Worm (Caenorhabditis elegans): ENCODE measurements around the gene C31H2.3.

DNA sequence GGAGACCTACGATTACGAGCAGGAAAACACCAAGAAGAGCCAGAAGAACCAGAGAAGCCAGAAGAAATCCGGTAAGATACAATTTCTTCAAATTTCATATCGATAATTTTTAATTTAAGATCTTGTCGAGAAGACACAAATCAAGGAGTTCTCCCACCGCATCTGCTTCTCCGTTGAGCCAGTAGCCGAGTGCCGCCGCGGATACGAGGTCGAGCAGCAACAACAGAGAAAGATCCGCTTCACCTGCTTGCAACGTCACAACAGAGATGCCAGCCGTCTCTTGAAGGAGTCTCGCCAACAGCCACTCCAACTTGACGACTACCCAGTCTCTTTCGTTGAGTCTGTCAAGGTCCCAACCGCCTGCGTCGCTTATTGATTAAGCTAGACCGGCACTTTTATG is 48.5 kb downstream of the C31H2.3 start:
- TF ChIP-seq tra-4 (tag; optimal IDR thresholded peaks at IDR 0.05) (no peak), ama-1 (optimal IDR thresholded peaks at IDR 0.05) (no peak), hnd-1 (tag; optimal IDR thresholded peaks at IDR 0.05) (no peak), B0310.2 (tag; optimal IDR thresholded peaks at IDR 0.05) (no peak), flt-1 (GFP tag; IDR thresholded peaks at IDR 0.05) (no peak), F13C5.2 (tag; optimal IDR thresholded peaks at IDR 0.05) (no peak), pes-1 (GFP tag; IDR thresholded peaks at IDR 0.05) (no peak), sea-1 (GFP tag; conservative IDR thresholded peaks at IDR 0.05) (no peak), scrt-1 (GFP tag; IDR thresholded peaks at IDR 0.05) (no peak), ceh-13 (GFP tag; optimal IDR thresholded peaks at IDR 0.05) (no peak), tbx-37 (GFP tag; conservative IDR thresholded peaks at IDR 0.05) (no peak), ceh-36 (tag; optimal IDR thresholded peaks at IDR 0.05) (no peak), ets-7 (tag; optimal IDR thresholded peaks at IDR 0.05) (no peak)

Data from whole organism, early embryonic.